Worm (Caenorhabditis elegans): Measurements from ENCODE around the gene Y49E10.30.

- no peak for TF ChIP-seq nhr-28 (tag; optimal IDR thresholded peaks at IDR 0.05)
- no peak for TF ChIP-seq F10B5.3 (tag; optimal IDR thresholded peaks at IDR 0.05)
- TF ChIP-seq nhr-76 (tag; optimal IDR thresholded peaks at IDR 0.05): no peak
- no peak for TF ChIP-seq nhr-237 (tag; optimal IDR thresholded peaks at IDR 0.05)
- no peak for TF ChIP-seq fkh-10 (GFP tag; optimal IDR thresholded peaks at IDR 0.05)
Observed at ce11 chrIII:12434104-12434503, 47.4 kb downstream of the Y49E10.30 start, which contains the start of gene Y49E10.27.

Measured in whole organism, L4 larva.